Fruit fly (Drosophila melanogaster): ENCODE data around the gene Mec2.

Mec2 gene

dm6 chrX:19172955-19173354 is 14.9 kb upstream of the Mec2 start:
- no peak for TF ChIP-seq Blimp-1 (GFP tag; optimal IDR thresholded peaks at IDR 0.05)
- TF ChIP-seq CG3032 (tag; optimal IDR thresholded peaks at IDR 0.05) = peak; percentile 58
- TF ChIP-seq CG32006 (GFP tag; optimal IDR thresholded peaks at IDR 0.05) = peak; percentile 52
- TF ChIP-seq CG15336 (GFP tag; IDR thresholded peaks at IDR 0.05) = peak; percentile 58
- peak; percentile 39 for TF ChIP-seq ss (GFP tag; optimal IDR thresholded peaks at IDR 0.05)
- TF ChIP-seq CG7368 (GFP tag; optimal IDR thresholded peaks at IDR 0.05) = no peak
- peak; percentile 39 for TF ChIP-seq net (GFP tag; optimal IDR thresholded peaks at IDR 0.05)
- peak; percentile 61 for TF ChIP-seq CG3919 (GFP tag; optimal IDR thresholded peaks at IDR 0.05)
- no peak for TF ChIP-seq Smox (GFP tag; optimal IDR thresholded peaks at IDR 0.05)
- TF ChIP-seq topi (GFP tag; optimal IDR thresholded peaks at IDR 0.05) = peak; percentile 32
- 0 out of 2 replicates have a peak, but pooled peaks have one; percentile 13 for TF ChIP-seq CG11294 (GFP tag; IDR thresholded peaks at IDR 0.05)
- TF ChIP-seq Eip75B (GFP tag; optimal IDR thresholded peaks at IDR 0.05) = peak; percentile 35
- peak; percentile 58 for TF ChIP-seq achi (GFP tag; optimal IDR thresholded peaks at IDR 0.05)
- peak; percentile 57 for TF ChIP-seq Ets96B (tag; optimal IDR thresholded peaks at IDR 0.05)
- TF ChIP-seq acj6 (GFP tag; optimal IDR thresholded peaks at IDR 0.05) = peak; percentile 53
- TF ChIP-seq CG8632 (GFP tag; optimal IDR thresholded peaks at IDR 0.05) = no peak
- no peak for TF ChIP-seq esn (GFP tag; optimal IDR thresholded peaks at IDR 0.05)
- no peak for TF ChIP-seq CG11762 (GFP tag; optimal IDR thresholded peaks at IDR 0.05; ENCODE audit: insufficient read depth)
- TF ChIP-seq svp (GFP tag) = no peak
- peak; percentile 62 for TF ChIP-seq dsx (GFP tag; optimal IDR thresholded peaks at IDR 0.05; ENCODE audit: poor library complexity, severe bottlenecking)
- no peak for TF ChIP-seq CG16779 (tag; optimal IDR thresholded peaks at IDR 0.05)
- TF ChIP-seq CG6854 (GFP tag; optimal IDR thresholded peaks at IDR 0.05) = no peak
- TF ChIP-seq fd59A (GFP tag; optimal IDR thresholded peaks at IDR 0.05) = peak; percentile 42
- no peak for TF ChIP-seq vri (GFP tag; optimal IDR thresholded peaks at IDR 0.05)
- peak; percentile 39 for TF ChIP-seq Sox14 (GFP tag; optimal IDR thresholded peaks at IDR 0.05)
- TF ChIP-seq Hr4 (GFP tag; optimal IDR thresholded peaks at IDR 0.05) = peak; percentile 58
- peak; percentile 46 for TF ChIP-seq CG10631 (GFP tag; optimal IDR thresholded peaks at IDR 0.05)
- peak; percentile 62 for TF ChIP-seq CG6163 (GFP tag; IDR thresholded peaks at IDR 0.05)
- no peak for TF ChIP-seq Sox15 (GFP tag; optimal IDR thresholded peaks at IDR 0.05)
- peak; percentile 41 for TF ChIP-seq Lpt (GFP tag; optimal IDR thresholded peaks at IDR 0.05)
- no peak for TF ChIP-seq CG11902 (GFP tag; optimal IDR thresholded peaks at IDR 0.05)
- peak; percentile 62 for TF ChIP-seq CG10669 (GFP tag; optimal IDR thresholded peaks at IDR 0.05)
- no peak for TF ChIP-seq Hr38 (GFP tag; optimal IDR thresholded peaks at IDR 0.05)
- peak; percentile 9 for TF ChIP-seq Hr39 (GFP tag; optimal IDR thresholded peaks at IDR 0.05)
- no peak for TF ChIP-seq fd85E (GFP tag; optimal IDR thresholded peaks at IDR 0.05)
- no peak for TF ChIP-seq CG9139 (GFP tag; optimal IDR thresholded peaks at IDR 0.05)
- no peak for TF ChIP-seq CG8319 (GFP tag; optimal IDR thresholded peaks at IDR 0.05)
- TF ChIP-seq CG4318 (GFP tag; optimal IDR thresholded peaks at IDR 0.05) = peak; percentile 1
- no peak for TF ChIP-seq Ets21C (GFP tag; optimal IDR thresholded peaks at IDR 0.05)
- TF ChIP-seq Met (GFP tag; optimal IDR thresholded peaks at IDR 0.05) = peak; percentile 27
- TF ChIP-seq pdm3 (GFP tag; optimal IDR thresholded peaks at IDR 0.05) = peak; percentile 60
- TF ChIP-seq salr (GFP tag; optimal IDR thresholded peaks at IDR 0.05) = peak; percentile 20 to 31
- peak; percentile 13 for TF ChIP-seq cyc (GFP tag; optimal IDR thresholded peaks at IDR 0.05)
- TF ChIP-seq CG1621 (tag; optimal IDR thresholded peaks at IDR 0.05) = peak; percentile 54
- TF ChIP-seq CG6808 (GFP tag; optimal IDR thresholded peaks at IDR 0.05) = peak; percentile 41
- TF ChIP-seq lz (GFP tag; optimal IDR thresholded peaks at IDR 0.05) = peak; percentile 16
- TF ChIP-seq Eip78C (GFP tag) = peak; percentile 85
- no peak for TF ChIP-seq CG34406 (GFP tag; optimal IDR thresholded peaks at IDR 0.05)
- peak; percentile 76 for TF ChIP-seq eg (GFP tag; IDR thresholded peaks at IDR 0.05)
- TF ChIP-seq CG8119 (GFP tag; IDR thresholded peaks at IDR 0.05) = peak; percentile 62; the same call in 2 of the 3 replicates
- TF ChIP-seq CG6276 (GFP tag; optimal IDR thresholded peaks at IDR 0.05) = peak; percentile 22
- TF ChIP-seq Sox102F (GFP tag; optimal IDR thresholded peaks at IDR 0.05) = no peak
